Fruit fly (Drosophila melanogaster) whole organism, embryonic: ENCODE results near the gene EMC3.
A peak's percentile ranks its signal among the peaks of the same experiment; 100 is the strongest.

Experiments
- Abd-B ChIP-seq: fragments of 200-800 bp; sonication (Bioruptor generic); optimal IDR thresholded peaks from 2 replicates; lab custom pipeline; 2018; ENCODE audit warnings: missing biosample characterization, mild to moderate bottlenecking, missing genetic modification characterization, moderate library complexity
- Asciz ChIP-seq: fragments of 200-800 bp; sonication (Bioruptor generic); optimal IDR thresholded peaks from 2 replicates; lab custom pipeline; 2017; ENCODE audit warnings: missing biosample characterization, mild to moderate bottlenecking, missing genetic modification characterization, missing genetic modification reagents
- Awh ChIP-seq: fragments of 200-800 bp; sonication (Bioruptor generic); IDR thresholded peaks from 2 replicates; pipeline ENCODE4, ENCODE4 v1.3.6; 2022; ENCODE audit warnings: missing biosample characterization, missing genetic modification characterization
- CG10431 ChIP-seq: fragments of 200-800 bp; sonication (Bioruptor generic); optimal IDR thresholded peaks from 3 replicates; lab custom pipeline; 2018; ENCODE audit warnings: missing biosample characterization, mild to moderate bottlenecking, missing genetic modification characterization
- CG12104 ChIP-seq: fragments of 200-800 bp; sonication (Bioruptor generic); optimal IDR thresholded peaks from 3 replicates; lab custom pipeline; 2016; ENCODE audit warnings: missing biosample characterization, missing genetic modification characterization
- CG13287 ChIP-seq: fragments of 200-800 bp; sonication (Bioruptor generic); IDR thresholded peaks from 2 replicates; pipeline ENCODE4 v1.3.6; 2022; ENCODE audit warnings: missing biosample characterization, missing genetic modification characterization; ENCODE audit not compliant: partially characterized antibody
- CG15011 ChIP-seq: fragments of 200-800 bp; sonication (Bioruptor generic); optimal IDR thresholded peaks from 3 replicates; lab custom pipeline; 2018; ENCODE audit warnings: missing biosample characterization, mild to moderate bottlenecking, missing genetic modification characterization
- CG15479 ChIP-seq: fragments of 200-800 bp; sonication (Bioruptor generic); optimal IDR thresholded peaks from 3 replicates; lab custom pipeline; 2019; ENCODE audit warnings: missing biosample characterization, mild to moderate bottlenecking, missing genetic modification characterization, moderate library complexity
- CG15696 ChIP-seq: fragments of 200-800 bp; sonication (Bioruptor generic); optimal IDR thresholded peaks from 2 replicates; lab custom pipeline; 2019; ENCODE audit warnings: missing biosample characterization, mild to moderate bottlenecking, missing genetic modification characterization, moderate library complexity
- CG16813 ChIP-seq: fragments of 200-800 bp; sonication (Bioruptor generic); IDR thresholded peaks from 3 replicates; pipeline ENCODE4 v1.3.6; 2022; ENCODE audit warnings: missing biosample characterization, missing genetic modification characterization; ENCODE audit not compliant: partially characterized antibody
- CG17328 ChIP-seq: fragments of 200-800 bp; sonication (Bioruptor generic); IDR thresholded peaks from 2 replicates; pipeline ENCODE4 v1.3.6; 2022; ENCODE audit warnings: missing biosample characterization, missing genetic modification characterization
- CG17359 ChIP-seq: fragments of 200-800 bp; sonication (Bioruptor generic); optimal IDR thresholded peaks from 3 replicates; lab custom pipeline; 2018; ENCODE audit warnings: missing biosample characterization, mild to moderate bottlenecking, missing genetic modification characterization, moderate library complexity
- CG18619 ChIP-seq: fragments of 200-800 bp; sonication (Bioruptor generic); optimal IDR thresholded peaks from 3 replicates; lab custom pipeline; 2017; ENCODE audit warnings: missing biosample characterization, mild to moderate bottlenecking, missing genetic modification characterization
- CG33557 ChIP-seq: fragments of 200-800 bp; sonication (Bioruptor generic); optimal IDR thresholded peaks from 2 replicates; lab custom pipeline; 2019; ENCODE audit warnings: missing biosample characterization, mild to moderate bottlenecking, missing genetic modification characterization, moderate library complexity
- CG3995 ChIP-seq: fragments of 200-800 bp; sonication (Bioruptor generic); optimal IDR thresholded peaks from 3 replicates; lab custom pipeline; 2016; ENCODE audit warnings: missing biosample characterization, missing genetic modification characterization
- CG4360 ChIP-seq: fragments of 200-800 bp; sonication (Bioruptor generic); IDR thresholded peaks from 2 replicates; pipeline ENCODE4 v1.3.6; 2022; ENCODE audit warnings: missing biosample characterization, missing genetic modification characterization
- CG7987 ChIP-seq: fragments of 200-800 bp; sonication (Bioruptor generic); optimal IDR thresholded peaks from 2 replicates; lab custom pipeline; 2018; ENCODE audit warnings: missing biosample characterization, mild to moderate bottlenecking, missing genetic modification characterization, moderate library complexity
- Dbx ChIP-seq: fragments of 200-800 bp; sonication (Bioruptor generic); IDR thresholded peaks from 3 replicates; pipeline ENCODE4 v1.3.6; 2022; ENCODE audit warnings: missing biosample characterization, missing genetic modification characterization
- Deaf1 ChIP-seq: fragments of 200-800 bp; optimal IDR thresholded peaks from 3 replicates; lab custom pipeline; 2019; ENCODE audit warnings: missing biosample characterization, mild to moderate bottlenecking, missing genetic modification characterization, moderate library complexity
- Dip3 ChIP-seq: fragments of 200-800 bp; sonication (Bioruptor generic); optimal IDR thresholded peaks from 3 replicates; lab custom pipeline; 2016; ENCODE audit warnings: missing biosample characterization, missing genetic modification characterization
- H2.0 ChIP-seq: fragments of 200-800 bp; sonication (Bioruptor generic); IDR thresholded peaks from 2 replicates; pipeline ENCODE4 v1.3.6; 2022; ENCODE audit warnings: missing biosample characterization, missing genetic modification characterization
- HHEX ChIP-seq: fragments of 200-800 bp; sonication (Bioruptor generic); optimal IDR thresholded peaks from 3 replicates; lab custom pipeline; 2017; ENCODE audit warnings: missing biosample characterization, mild to moderate bottlenecking, missing genetic modification characterization, missing genetic modification reagents
- HLH4C ChIP-seq: fragments of 200-800 bp; sonication (Bioruptor generic); IDR thresholded peaks from 3 replicates; pipeline ENCODE4 v1.3.6; 2022; ENCODE audit warnings: missing biosample characterization, missing genetic modification characterization; ENCODE audit not compliant: partially characterized antibody
- Hmr ChIP-seq: fragments of 200-800 bp; sonication (Bioruptor generic); optimal IDR thresholded peaks from 3 replicates; lab custom pipeline; 2017; ENCODE audit warnings: mild to moderate bottlenecking, missing biosample characterization, missing genetic modification reagents, missing genetic modification characterization
- Hr3 ChIP-seq: fragments of 200-800 bp; sonication (Bioruptor generic); optimal IDR thresholded peaks from 3 replicates; lab custom pipeline; 2016; ENCODE audit warnings: missing biosample characterization, missing genetic modification characterization
- Opbp ChIP-seq: fragments of 200-800 bp; sonication (Bioruptor generic); IDR thresholded peaks from 3 replicates; pipeline ENCODE4 v1.3.6; 2022; ENCODE audit warnings: missing biosample characterization, missing genetic modification characterization; ENCODE audit not compliant: partially characterized antibody
- Scr ChIP-seq: fragments of 200-800 bp; sonication (Bioruptor generic); IDR thresholded peaks from 2 replicates; pipeline ENCODE4 v1.3.6; 2022; ENCODE audit warnings: missing biosample characterization, missing genetic modification characterization; ENCODE audit not compliant: partially characterized antibody
- Sox102F ChIP-seq: fragments of 200-800 bp; sonication (Bioruptor generic); optimal IDR thresholded peaks from 2 replicates; lab custom pipeline; 2018; ENCODE audit warnings: missing biosample characterization, mild to moderate bottlenecking, missing genetic modification characterization, moderate library complexity
- Usf ChIP-seq: fragments of 200-800 bp; sonication (Bioruptor generic); optimal IDR thresholded peaks from 2 replicates; lab custom pipeline; 2017; ENCODE audit warnings: missing genotype, missing biosample characterization, missing genetic modification characterization
- YL-1 ChIP-seq: fragments of 200-800 bp; sonication (Bioruptor generic); optimal IDR thresholded peaks from 3 replicates; lab custom pipeline; 2017; ENCODE audit warnings: missing biosample characterization, mild to moderate bottlenecking, missing genetic modification characterization
- bbx ChIP-seq: fragments of 200-800 bp; sonication (Bioruptor generic); IDR thresholded peaks from 2 replicates; pipeline ENCODE4 v1.3.6; 2022; ENCODE audit warnings: missing biosample characterization, missing genetic modification characterization; ENCODE audit not compliant: partially characterized antibody
- bigmax ChIP-seq: fragments of 200-800 bp; sonication (Bioruptor generic); optimal IDR thresholded peaks from 2 replicates; lab custom pipeline; 2018; ENCODE audit warnings: missing biosample characterization, mild to moderate bottlenecking, missing genetic modification characterization
- chn ChIP-seq: fragments of 200-800 bp; sonication (Bioruptor generic); optimal IDR thresholded peaks from 2 replicates; lab custom pipeline; 2016; ENCODE audit warnings: missing biosample characterization, missing genetic modification characterization
- emc ChIP-seq: fragments of 200-800 bp; sonication (Bioruptor generic); optimal IDR thresholded peaks from 2 replicates; lab custom pipeline; 2016; ENCODE audit warnings: missing biosample characterization, missing genetic modification characterization
- ftz-f1 ChIP-seq: fragments of 200-800 bp; sonication (Bioruptor generic); optimal IDR thresholded peaks from 2 replicates; lab custom pipeline; 2016; ENCODE audit warnings: missing biosample characterization, missing genetic modification characterization
- gsb ChIP-seq: fragments of 200-800 bp; sonication (Bioruptor generic); IDR thresholded peaks from 2 replicates; pipeline ENCODE4 v1.3.6; 2022; ENCODE audit warnings: missing biosample characterization, missing genetic modification characterization
- h ChIP-seq: fragments of >200 bp; optimal IDR thresholded peaks from 2 replicates; lab custom pipeline; 2017
- mam ChIP-seq: fragments of 200-800 bp; sonication (Bioruptor generic); optimal IDR thresholded peaks from 3 replicates; lab custom pipeline; 2016; ENCODE audit warnings: missing biosample characterization, missing genetic modification characterization
- phol ChIP-seq: fragments of 200-800 bp; sonication (Bioruptor generic); optimal IDR thresholded peaks from 3 replicates; lab custom pipeline; 2018; ENCODE audit warnings: missing biosample characterization, mild to moderate bottlenecking, missing genetic modification characterization, moderate library complexity
- pnt ChIP-seq: fragments of 200-800 bp; sonication (Bioruptor generic); optimal IDR thresholded peaks from 3 replicates; lab custom pipeline; 2016; ENCODE audit warnings: missing biosample characterization, missing genetic modification characterization
- pum ChIP-seq: fragments of 200-800 bp; sonication (Bioruptor generic); optimal IDR thresholded peaks from 2 replicates; lab custom pipeline; 2016; ENCODE audit warnings: missing biosample characterization, missing genetic modification characterization
- rib ChIP-seq: fragments of 200-800 bp; sonication (Bioruptor generic); IDR thresholded peaks from 2 replicates; pipeline ENCODE4 v1.3.6; 2022; ENCODE audit warnings: missing biosample characterization, missing genetic modification characterization
- sens-2 ChIP-seq: fragments of 200-800 bp; sonication (Bioruptor generic); IDR thresholded peaks from 2 replicates; pipeline ENCODE4 v1.3.6; 2022; ENCODE audit warnings: missing biosample characterization, missing genetic modification characterization
- slbo ChIP-seq: fragments of 200-800 bp; sonication (Bioruptor generic); IDR thresholded peaks from 2 replicates; pipeline ENCODE4 v1.3.6; 2022; ENCODE audit warnings: missing biosample characterization, missing genetic modification characterization
- sr ChIP-seq: fragments of 200-800 bp; sonication (Bioruptor generic); IDR thresholded peaks from 3 replicates; pipeline ENCODE4 v1.3.6; 2022; ENCODE audit warnings: missing biosample characterization, missing genetic modification characterization
- stwl ChIP-seq: fragments of 200-800 bp; sonication (Bioruptor generic); optimal IDR thresholded peaks from 3 replicates; lab custom pipeline; 2018; ENCODE audit warnings: missing biosample characterization, mild to moderate bottlenecking, missing genetic modification characterization, moderate library complexity
- toy ChIP-seq: fragments of 200-800 bp; sonication (Bioruptor generic); IDR thresholded peaks from 2 replicates; pipeline ENCODE4 v1.3.6; 2022; ENCODE audit warnings: missing biosample characterization, missing genetic modification characterization
- ttk ChIP-seq: fragments of 200-800 bp; sonication (Bioruptor generic); IDR thresholded peaks from 2 replicates; pipeline ENCODE4 v2.1.2; 2022; ENCODE audit warnings: missing biosample characterization, missing genetic modification characterization
- tup ChIP-seq: fragments of 200-800 bp; sonication (Bioruptor generic); optimal IDR thresholded peaks from 2 replicates; lab custom pipeline; 2016; ENCODE audit warnings: missing biosample characterization, mild to moderate bottlenecking, missing genetic modification characterization, moderate library complexity
- tx ChIP-seq: fragments of 200-800 bp; sonication (Bioruptor generic); optimal IDR thresholded peaks from 2 replicates; lab custom pipeline; 2016; ENCODE audit warnings: missing biosample characterization, missing genetic modification characterization
- vfl ChIP-seq: fragments of 200-800 bp; sonication (Bioruptor generic); optimal IDR thresholded peaks from 2 replicates; lab custom pipeline; 2016; ENCODE audit warnings: missing biosample characterization, missing genetic modification characterization
- wdn ChIP-seq: fragments of 200-800 bp; sonication (Bioruptor generic); IDR thresholded peaks from 2 replicates; pipeline ENCODE4 v1.3.6; 2022; ENCODE audit warnings: missing biosample characterization, missing genetic modification characterization

Gene EMC3

dm6 chr2L:10743714-10744113 is 11.5 kb upstream of the EMC3 start, which contains the start of gene CG6729:
Gene CG6729, minus strand, starts transcription at chr2L:10743935.
- TF ChIP-seq Dbx (GFP tag; lab: Robert Waterston, UW): no peak
- TF ChIP-seq Deaf1 (tag; lab: Kevin White, UChicago): no peak
- no peak for TF ChIP-seq Dip3
- TF ChIP-seq CG33557 (GFP tag; lab: Kevin White, UChicago): no peak
- TF ChIP-seq stwl (tag; lab: Kevin White, UChicago): peak; percentile 58
- no peak for TF ChIP-seq CG12104 (GFP tag; lab: Kevin White, UChicago)
- TF ChIP-seq YL-1 (GFP tag; lab: Kevin White, UChicago): no peak
- TF ChIP-seq Opbp: peak; percentile 74; the same call in 2 of the 3 replicates
- no peak for TF ChIP-seq toy
- no peak for TF ChIP-seq CG15696 (tag; lab: Kevin White, UChicago)
- TF ChIP-seq sr (GFP tag; lab: Robert Waterston, UW): no peak
- TF ChIP-seq chn (GFP tag; lab: Kevin White, UChicago): no peak
- no peak for TF ChIP-seq Sox102F (GFP tag; lab: Kevin White, UChicago)
- TF ChIP-seq CG16813 (GFP tag; lab: Robert Waterston, UW): peak; percentile 66
- TF ChIP-seq pum: no peak
- no peak for TF ChIP-seq Abd-B (GFP tag; lab: Kevin White, UChicago)
- no peak for TF ChIP-seq H2.0 (GFP tag; lab: Robert Waterston, UW)
- TF ChIP-seq rib (GFP tag; lab: Robert Waterston, UW): no peak
- no peak for TF ChIP-seq slbo (GFP tag; lab: Robert Waterston, UW)
- TF ChIP-seq wdn (GFP tag; lab: Robert Waterston, UW): no peak
- TF ChIP-seq HHEX (GFP tag; lab: Kevin White, UChicago): no peak
- TF ChIP-seq CG13287 (GFP tag; lab: Robert Waterston, UW): peak; percentile 83
- TF ChIP-seq h (lab: Kevin White, UChicago): no peak
- no peak for TF ChIP-seq CG4360 (GFP tag; lab: Robert Waterston, UW)
- no peak for TF ChIP-seq Hmr (GFP tag; lab: Kevin White, UChicago)
- no peak for TF ChIP-seq CG15479 (GFP tag; lab: Kevin White, UChicago)
- no peak for TF ChIP-seq CG15011 (GFP tag; lab: Kevin White, UChicago)
- no peak for TF ChIP-seq bigmax (GFP tag; lab: Kevin White, UChicago)
- no peak for TF ChIP-seq CG3995
- no peak for TF ChIP-seq Awh (GFP tag; lab: Robert Waterston, UW)
- TF ChIP-seq sens-2: no peak
- no peak for TF ChIP-seq emc
- TF ChIP-seq Usf (GFP tag; lab: Kevin White, UChicago): no peak
- no peak for TF ChIP-seq CG17359 (tag; lab: Kevin White, UChicago)
- no peak for TF ChIP-seq Asciz (GFP tag; lab: Kevin White, UChicago)
- TF ChIP-seq CG17328 (GFP tag; lab: Robert Waterston, UW): no peak
- no peak for TF ChIP-seq gsb (GFP tag; lab: Robert Waterston, UW)
- TF ChIP-seq pnt: no peak
- TF ChIP-seq bbx (GFP tag; lab: Robert Waterston, UW): peak; percentile 68
- TF ChIP-seq HLH4C: peak; percentile 65
- TF ChIP-seq tx (GFP tag; lab: Kevin White, UChicago): no peak
- no peak for TF ChIP-seq ftz-f1
- TF ChIP-seq tup (GFP tag; lab: Kevin White, UChicago): no peak
- TF ChIP-seq Scr (GFP tag; lab: Robert Waterston, UW): peak; percentile 70
- no peak for TF ChIP-seq vfl (GFP tag; lab: Kevin White, UChicago)
- no peak for TF ChIP-seq CG10431
- TF ChIP-seq CG7987: no peak
- no peak for TF ChIP-seq mam
- no peak for TF ChIP-seq Hr3 (GFP tag; lab: Kevin White, UChicago)
- TF ChIP-seq CG18619 (GFP tag; lab: Kevin White, UChicago): no peak
- peak; percentile 51 for TF ChIP-seq phol (tag; lab: Kevin White, UChicago)
- TF ChIP-seq ttk: no peak
